Worm (Caenorhabditis elegans): ENCODE data around the gene zfp-1.

Gene zfp-1

DNA sequence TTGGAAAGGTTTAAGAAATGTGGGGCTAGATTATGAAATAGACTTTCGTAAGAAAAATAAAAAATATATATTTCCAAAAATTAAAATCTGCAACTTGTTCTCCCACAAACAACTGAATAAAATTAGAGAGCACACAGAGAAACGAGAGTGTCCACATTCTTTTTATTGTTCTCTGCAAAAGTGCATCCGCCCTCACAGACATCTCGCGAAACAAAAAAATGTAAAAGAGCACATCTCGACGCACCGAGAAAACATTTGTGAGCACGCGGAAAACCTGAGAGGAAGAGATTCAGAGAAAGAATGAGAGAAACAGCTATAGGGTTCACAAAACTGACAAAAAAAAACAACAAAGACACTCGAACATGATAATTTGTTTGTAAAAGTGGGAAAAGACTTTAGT is 9.3 kb upstream of the zfp-1 start (continued):
- TF ChIP-seq ceh-63 (GFP tag; optimal IDR thresholded peaks at IDR 0.05) (no peak), unc-130 (tag; optimal IDR thresholded peaks at IDR 0.05) (no peak), nhr-71 (tag; optimal IDR thresholded peaks at IDR 0.05) (peak; percentile 39), mef-2 (tag; optimal IDR thresholded peaks at IDR 0.05) (peak; percentile 31), pag-3 (tag; optimal IDR thresholded peaks at IDR 0.05; ENCODE audit: borderline replicate concordance, insufficient read depth) (no peak), unc-62 (GFP tag; optimal IDR thresholded peaks at IDR 0.05) (no peak)

ce11 chrIII:8782744-8783143 is 8.6 kb upstream of the zfp-1 start:
- no peak for TF ChIP-seq sptf-1 (tag; optimal IDR thresholded peaks at IDR 0.05)
- TF ChIP-seq blmp-1 (tag; optimal IDR thresholded peaks at IDR 0.05) = peak; percentile 10
- TF ChIP-seq mdl-1 (tag; optimal IDR thresholded peaks at IDR 0.05) = peak in 1 of 2 experiments; percentile 14
- TF ChIP-seq lin-13 (GFP tag; optimal IDR thresholded peaks at IDR 0.05) = no peak
- no peak for TF ChIP-seq lsy-2 (tag; optimal IDR thresholded peaks at IDR 0.05)
- no peak for TF ChIP-seq pax-3 (tag; optimal IDR thresholded peaks at IDR 0.05)
- TF ChIP-seq tlp-1 (tag; optimal IDR thresholded peaks at IDR 0.05) = no peak
- peak in 1 of 6 experiments; percentile 77 for TF ChIP-seq elt-3 (tag; optimal IDR thresholded peaks at IDR 0.05)
- no peak for TF ChIP-seq ztf-4 (tag; optimal IDR thresholded peaks at IDR 0.05)
- no peak for TF ChIP-seq vab-15 (tag; optimal IDR thresholded peaks at IDR 0.05)
- TF ChIP-seq lin-14 (GFP tag; optimal IDR thresholded peaks at IDR 0.05) = peak; percentile 45
- TF ChIP-seq tbx-2 (tag; optimal IDR thresholded peaks at IDR 0.05) = no peak
- no peak for TF ChIP-seq C16A3.4 (tag; optimal IDR thresholded peaks at IDR 0.05)
- TF ChIP-seq mab-9 (GFP tag; IDR thresholded peaks at IDR 0.05) = no peak
- peak in 1 of 2 experiments; percentile 65 for TF ChIP-seq lin-35 (GFP tag; optimal IDR thresholded peaks at IDR 0.05)
- TF ChIP-seq dsc-1 (tag; optimal IDR thresholded peaks at IDR 0.05) = no peak
- no peak for TF ChIP-seq swsn-7 (tag; optimal IDR thresholded peaks at IDR 0.05)
- TF ChIP-seq nhr-19 (GFP tag; conservative IDR thresholded peaks at IDR 0.05) = no peak; the same call in 1 of the 2 replicates
- no peak for TF ChIP-seq alr-1 (tag; optimal IDR thresholded peaks at IDR 0.05; ENCODE audit: borderline replicate concordance)
- no peak for TF ChIP-seq F16B12.6 (tag; optimal IDR thresholded peaks at IDR 0.05)
- TF ChIP-seq lin-15B (tag; optimal IDR thresholded peaks at IDR 0.05) = no peak
- no peak for TF ChIP-seq mep-1 (tag; optimal IDR thresholded peaks at IDR 0.05)
- TF ChIP-seq unc-62 (GFP tag; optimal IDR thresholded peaks at IDR 0.05) = no peak
- no peak for TF ChIP-seq nhr-11 (tag; optimal IDR thresholded peaks at IDR 0.05)
- peak; percentile 2 for TF ChIP-seq nhr-90 (tag; optimal IDR thresholded peaks at IDR 0.05; ENCODE audit: poor library complexity)
- no peak for TF ChIP-seq fos-1 (tag; optimal IDR thresholded peaks at IDR 0.05)
- TF ChIP-seq elt-2 (tag; optimal IDR thresholded peaks at IDR 0.05) = peak; percentile 29
- TF ChIP-seq snu-23 (GFP tag; optimal IDR thresholded peaks at IDR 0.05) = peak; percentile 30
- no peak for TF ChIP-seq skn-1 (tag; optimal IDR thresholded peaks at IDR 0.05)
- TF ChIP-seq efl-1 (optimal IDR thresholded peaks at IDR 0.05) = no peak
- peak in 1 of 2 experiments; percentile 19 for TF ChIP-seq efl-1 (GFP tag; optimal IDR thresholded peaks at IDR 0.05 in 1 of 2)
- no peak for TF ChIP-seq ceh-90 (tag; optimal IDR thresholded peaks at IDR 0.05)
- no peak for TF ChIP-seq egl-13 (tag; optimal IDR thresholded peaks at IDR 0.05)
- TF ChIP-seq ceh-8 (GFP tag; optimal IDR thresholded peaks at IDR 0.05) = no peak
- peak; percentile 68 for TF ChIP-seq nhr-20 (tag; optimal IDR thresholded peaks at IDR 0.05)
- peak; percentile 56 for TF ChIP-seq nhr-85 (tag)
- no peak for TF ChIP-seq nhr-77 (tag; optimal IDR thresholded peaks at IDR 0.05)
- no peak for TF ChIP-seq ztf-11 (tag; optimal IDR thresholded peaks at IDR 0.05)
- no peak for TF ChIP-seq ces-1 (GFP tag; optimal IDR thresholded peaks at IDR 0.05)
- no peak for TF ChIP-seq nhr-237 (tag; optimal IDR thresholded peaks at IDR 0.05)
- TF ChIP-seq nhr-76 (tag; optimal IDR thresholded peaks at IDR 0.05) = no peak
- TF ChIP-seq dpl-1 (GFP tag; optimal IDR thresholded peaks at IDR 0.05) = no peak
- TF ChIP-seq C34B4.2 (tag; optimal IDR thresholded peaks at IDR 0.05) = no peak
- no peak for TF ChIP-seq pqm-1 (tag; optimal IDR thresholded peaks at IDR 0.05)
- no peak for TF ChIP-seq hlh-17 (GFP tag; optimal IDR thresholded peaks at IDR 0.05; ENCODE audit: borderline replicate concordance)
- TF ChIP-seq zip-4 (GFP tag; optimal IDR thresholded peaks at IDR 0.05) = no peak
- TF ChIP-seq C04F5.9 (tag; optimal IDR thresholded peaks at IDR 0.05) = no peak
